Worm (Caenorhabditis elegans) whole organism, L4 larva: ENCODE data around the gene T26H5.14.

ENCODE experiments used
- F10B5.3 ChIP-seq: sonication (generic microtip); optimal IDR thresholded peaks from 2 replicates; lab custom pipeline; 2016; ENCODE audit warnings: mild to moderate bottlenecking, missing genetic modification characterization, missing compliant biosample characterization
- F26F4.8 ChIP-seq: fragments of 200-800 bp; sonication (Bioruptor generic); conservative IDR thresholded peaks from 2 replicates; pipeline ENCODE4 v1.3.6; 2022; ENCODE audit warnings: missing genetic modification characterization, missing compliant biosample characterization
- Y105C5A.15 ChIP-seq: fragments of 200-800 bp; sonication (Bioruptor generic); IDR thresholded peaks from 2 replicates; pipeline ENCODE4 v1.3.6; 2022; ENCODE audit warnings: missing genetic modification characterization, missing compliant biosample characterization
- Y48G9A.11 ChIP-seq: fragments of 200-800 bp; sonication (Bioruptor generic); IDR thresholded peaks from 2 replicates; pipeline ENCODE4 v1.3.6; 2022; ENCODE audit warnings: missing genetic modification reagents, missing genetic modification characterization, missing compliant biosample characterization
- Y75B8A.6 ChIP-seq: fragments of 200-800 bp; sonication (Bioruptor generic); IDR thresholded peaks from 2 replicates; pipeline ENCODE4 v1.3.6; 2022; ENCODE audit warnings: missing genetic modification reagents, missing genetic modification characterization, missing compliant biosample characterization
- ZK337.2 ChIP-seq: fragments of 200-800 bp; sonication (Bioruptor generic); IDR thresholded peaks from 2 replicates; pipeline ENCODE4 v1.3.6; 2022; ENCODE audit warnings: missing genetic modification reagents, missing genetic modification characterization, missing compliant biosample characterization
- aha-1 ChIP-seq: fragments of 150-350 bp; peaks from one replicate; lab custom pipeline; 2014; ENCODE audit warnings: missing biosample characterization, missing genetic modification characterization
- aly-2 ChIP-seq: sonication (generic microtip); optimal IDR thresholded peaks from 2 replicates; lab custom pipeline; 2018; ENCODE audit warnings: missing biosample characterization, missing genetic modification characterization
- arid-1 ChIP-seq: fragments of 200-800 bp; sonication (Bioruptor generic); conservative IDR thresholded peaks from 2 replicates; pipeline ENCODE4 v1.3.6; 2022; ENCODE audit warnings: missing genetic modification reagents, missing genetic modification characterization, missing compliant biosample characterization
- cey-2 ChIP-seq: sonication (generic microtip); optimal IDR thresholded peaks from 3 replicates; lab custom pipeline; 2017; ENCODE audit warnings: missing genetic modification characterization, mild to moderate bottlenecking, missing compliant biosample characterization, antibody characterized with exemption, borderline replicate concordance; ENCODE audit not compliant: insufficient read depth
- daf-16 ChIP-seq, 3 experiments: sonication (generic microtip); optimal IDR thresholded peaks; 2 replicates each; lab custom pipeline; 2016 to 2017; ENCODE audit warnings: missing genetic modification characterization in 3 of 3, missing genetic modification reagents in 3 of 3, mild to moderate bottlenecking in 2 of 3, missing compliant biosample characterization in 2 of 3, missing biosample characterization in 1 of 3, moderate library complexity in 1 of 3
- dve-1 ChIP-seq: sonication (generic microtip); optimal IDR thresholded peaks from 2 replicates; lab custom pipeline; 2017; ENCODE audit warnings: antibody characterized with exemption, mild to moderate bottlenecking, missing genetic modification characterization, missing compliant biosample characterization; ENCODE audit not compliant: insufficient read depth
- hif-1 ChIP-seq, 2 experiments: sonication (generic microtip); optimal IDR thresholded peaks; 2 replicates each; lab custom pipeline; 2016 to 2017; ENCODE audit warnings: missing compliant biosample characterization in 2 of 2, missing genetic modification characterization in 2 of 2, missing genetic modification reagents in 2 of 2, missing genotype in 2 of 2, mild to moderate bottlenecking in 1 of 2
- lin-15B ChIP-seq: fragments of 150-350 bp; sonication (generic microtip); optimal IDR thresholded peaks from 3 replicates; lab custom pipeline; 2014; ENCODE audit warnings: missing biosample characterization, missing genetic modification characterization
- lin-38 ChIP-seq: fragments of 200-800 bp; sonication (Bioruptor generic); IDR thresholded peaks from 2 replicates; pipeline ENCODE4 v1.3.6; 2022; ENCODE audit warnings: missing genetic modification reagents, missing genetic modification characterization, missing compliant biosample characterization
- lin-39 ChIP-seq: fragments of 150-350 bp; optimal IDR thresholded peaks from 2 replicates; lab custom pipeline; 2014; ENCODE audit warnings: missing biosample characterization, missing genetic modification reagents, missing genetic modification characterization
- lir-3 ChIP-seq: sonication (generic microtip); optimal IDR thresholded peaks from 2 replicates; lab custom pipeline; 2016; ENCODE audit warnings: mild to moderate bottlenecking, missing genetic modification characterization, missing compliant biosample characterization
- mdt-29 ChIP-seq: fragments of 200-800 bp; sonication (Bioruptor generic); IDR thresholded peaks from 2 replicates; pipeline ENCODE4 v1.3.6; 2022; ENCODE audit warnings: missing genetic modification reagents, missing genetic modification characterization, missing compliant biosample characterization
- mxl-2 ChIP-seq: fragments of 200-800 bp; sonication (Bioruptor generic); conservative IDR thresholded peaks from 2 replicates; pipeline ENCODE4 v1.3.6; 2022; ENCODE audit warnings: missing genetic modification reagents, missing genetic modification characterization, missing compliant biosample characterization
- nhr-102 ChIP-seq: sonication (generic microtip); optimal IDR thresholded peaks from 2 replicates; lab custom pipeline; 2016; ENCODE audit warnings: mild to moderate bottlenecking, missing genetic modification characterization, moderate library complexity, missing compliant biosample characterization
- nhr-28 ChIP-seq: fragments of 150-350 bp; optimal IDR thresholded peaks from 2 replicates; lab custom pipeline; 2014; ENCODE audit warnings: missing biosample characterization, missing genetic modification characterization
- nhr-41 ChIP-seq: fragments of 200-800 bp; sonication (Bioruptor generic); IDR thresholded peaks from 2 replicates; pipeline ENCODE4 v1.3.6; 2022; ENCODE audit warnings: missing genetic modification reagents, missing genetic modification characterization, missing compliant biosample characterization
- nhr-6 ChIP-seq: fragments of 150-350 bp; optimal IDR thresholded peaks from 2 replicates; lab custom pipeline; 2014; ENCODE audit warnings: missing biosample characterization, missing genetic modification characterization
- nhr-77 ChIP-seq: fragments of 150-350 bp; optimal IDR thresholded peaks from 2 replicates; lab custom pipeline; 2014; ENCODE audit warnings: missing biosample characterization, missing genetic modification characterization
- pqm-1 ChIP-seq: sonication (generic microtip); optimal IDR thresholded peaks from 2 replicates; lab custom pipeline; 2017; ENCODE audit warnings: missing biosample characterization, missing genetic modification characterization
- saeg-2 ChIP-seq: fragments of 200-800 bp; sonication (Bioruptor generic); IDR thresholded peaks from 2 replicates; pipeline ENCODE4 v1.3.6; 2022; ENCODE audit warnings: missing genetic modification reagents, missing genetic modification characterization, missing compliant biosample characterization
- spr-3 ChIP-seq: fragments of 200-800 bp; sonication (Bioruptor generic); optimal IDR thresholded peaks from 2 replicates; lab custom pipeline; 2018; ENCODE audit warnings: mild to moderate bottlenecking, missing genetic modification characterization, missing compliant biosample characterization
- tag-97 ChIP-seq: fragments of 200-800 bp; sonication (Bioruptor generic); IDR thresholded peaks from 2 replicates; pipeline ENCODE4 v1.3.6; 2022; ENCODE audit warnings: missing genetic modification characterization, missing compliant biosample characterization
- unc-62 ChIP-seq, 3 experiments: fragments of 150-350 bp in 1 of 3; sonication (generic microtip); optimal IDR thresholded peaks in 2 of 3; peaks in 1 of 3; 1 replicate in 1 of 3; 2 replicates in 2 of 3; lab custom pipeline; 2014 to 2017; ENCODE audit warnings: missing biosample characterization in 3 of 3, missing genetic modification characterization in 3 of 3, missing genetic modification reagents in 3 of 3, missing genotype in 1 of 3
- ztf-11 ChIP-seq: fragments of 150-350 bp; optimal IDR thresholded peaks from 2 replicates; lab custom pipeline; 2014; ENCODE audit warnings: missing biosample characterization, missing genetic modification characterization

Gene T26H5.14

ce11 chrV:15429125-15429524 lies 19.8 kb upstream of the T26H5.14 start:
- TF ChIP-seq F26F4.8 (GFP tag; lab: Robert Waterston, UW) (peak; percentile 74; the same call in 1 of the 2 replicates), nhr-41 (GFP tag; lab: Robert Waterston, UW) (peak; percentile 69; the same call in 1 of the 2 replicates), Y105C5A.15 (GFP tag; lab: Robert Waterston, UW) (peak; percentile 40; the same call in 1 of the 2 replicates)

- TF ChIP-seq tag-97 (GFP tag; lab: Robert Waterston, UW) (0 out of 2 replicates have a peak, but pooled peaks have one; percentile 35), nhr-102 (no peak), cey-2 (tag; lab: Kevin White, UChicago) (no peak), lin-39 (tag; lab: Kevin White, UChicago) (peak; percentile 33), Y75B8A.6 (GFP tag; lab: Robert Waterston, UW) (peak; percentile 63; the same call in 1 of the 2 replicates), unc-62 (GFP tag; optimal IDR thresholded peaks at IDR 0.05 in 1 of 2; lab: Kevin White, UChicago) (peak in 1 of 2 experiments; percentile 63), unc-62 (tag; optimal IDR thresholded peaks at IDR 0.05; lab: Kevin White, UChicago) (no peak), lin-38 (GFP tag; lab: Robert Waterston, UW) (no peak), ztf-11 (tag; lab: Kevin White, UChicago) (no peak), dve-1 (no peak), lin-15B (tag; lab: Kevin White, UChicago) (no peak), ZK337.2 (GFP tag; lab: Robert Waterston, UW) (0 out of 2 replicates have a peak, but pooled peaks have one; percentile 35), pqm-1 (tag; lab: Kevin White, UChicago) (no peak)
These were observed 17.5 kb upstream of the T26H5.14 start for ce11 chrV:15431322-15432052.

- TF ChIP-seq lir-3: no peak
- peak; percentile 92 for TF ChIP-seq pqm-1 (tag; lab: Kevin White, UChicago)
- no peak for TF ChIP-seq saeg-2
- TF ChIP-seq nhr-28 (tag; lab: Kevin White, UChicago): peak; percentile 80
- no peak for TF ChIP-seq daf-16 (GFP tag; optimal IDR thresholded peaks at IDR 0.05; lab: Kevin White, UChicago)
- TF ChIP-seq daf-16 (tag; optimal IDR thresholded peaks at IDR 0.05; lab: Kevin White, UChicago): peak; percentile 97
- TF ChIP-seq nhr-102: no peak
- no peak for TF ChIP-seq Y48G9A.11 (GFP tag; lab: Robert Waterston, UW)
- TF ChIP-seq dve-1: peak; percentile 26
- peak; percentile 17 for TF ChIP-seq aha-1 (tag; lab: Kevin White, UChicago)
- no peak for TF ChIP-seq arid-1 (GFP tag; lab: Robert Waterston, UW)
These were observed 16.5 kb upstream of the T26H5.14 start, which contains the start of gene T26H5.8 for ce11 chrV:15432457-15432856. Gene T26H5.8 (minus strand): TSS chrV:15432726.

ce11 chrV:15433654-15434053 lies 15.3 kb upstream of the T26H5.14 start:
- TF ChIP-seq aha-1 (tag; lab: Kevin White, UChicago) (peak; percentile 38), mxl-2 (GFP tag; lab: Robert Waterston, UW) (peak; percentile 56; the same call in 1 of the 2 replicates)

- TF ChIP-seq aly-2 (tag; lab: Kevin White, UChicago) (no peak), spr-3 (GFP tag; lab: Kevin White, UChicago) (no peak), F10B5.3 (tag; lab: Kevin White, UChicago) (no peak), nhr-6 (tag; lab: Kevin White, UChicago) (no peak), pqm-1 (tag; lab: Kevin White, UChicago) (peak; percentile 57), hif-1 (tag; optimal IDR thresholded peaks at IDR 0.05; lab: Kevin White, UChicago) (no peak), nhr-77 (tag; lab: Kevin White, UChicago) (no peak), daf-16 (GFP tag; optimal IDR thresholded peaks at IDR 0.05; lab: Kevin White, UChicago) (no peak), daf-16 (tag; optimal IDR thresholded peaks at IDR 0.05; lab: Kevin White, UChicago) (peak; percentile 53), mdt-29 (GFP tag; lab: Robert Waterston, UW) (no peak)
These were observed 14.3 kb upstream of the T26H5.14 start for ce11 chrV:15434647-15435046.
